Worm (Caenorhabditis elegans): Measurements from ENCODE around the gene R08C7.11.

DNA sequence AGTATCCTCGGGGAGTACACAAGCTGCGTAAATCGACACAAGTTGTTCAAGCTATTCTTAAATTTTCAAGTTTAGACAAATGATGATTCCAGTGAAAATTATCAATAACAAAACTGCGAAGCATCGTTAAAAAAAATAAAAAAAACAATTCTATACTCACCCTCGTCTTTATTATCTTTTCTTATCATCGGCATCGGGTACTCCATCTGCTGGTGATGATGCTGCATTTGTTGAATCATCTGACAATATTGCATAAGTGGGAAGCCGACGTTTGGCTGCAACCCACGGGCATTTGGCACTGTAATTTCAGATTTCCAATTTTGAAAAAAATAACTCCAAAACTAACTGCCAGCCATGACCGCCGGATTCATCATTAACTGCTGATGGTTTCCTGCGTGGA, 26.6 kb upstream of the R08C7.11 start:
- TF ChIP-seq cog-1 (tag; optimal IDR thresholded peaks at IDR 0.05) (no peak), tab-1 (GFP tag; IDR thresholded peaks at IDR 0.05) (no peak), ref-1 (GFP tag; conservative IDR thresholded peaks at IDR 0.05) (no peak), klf-2 (GFP tag; conservative IDR thresholded peaks at IDR 0.05) (no peak), flt-1 (GFP tag; IDR thresholded peaks at IDR 0.05) (no peak), ztf-23 (GFP tag; IDR thresholded peaks at IDR 0.05) (no peak)
